Worm (Caenorhabditis elegans): ENCODE measurements around the gene F37B12.1.

The F37B12.1 gene

ce11 chrII:8991602-8992001, 37.5 kb downstream of the F37B12.1 start (continued):
- TF ChIP-seq arid-1 (GFP tag; conservative IDR thresholded peaks at IDR 0.05) (no peak), hlh-30 (tag; optimal IDR thresholded peaks at IDR 0.05; ENCODE audit: insufficient read depth) (peak; percentile 15), dmd-6 (GFP tag; IDR thresholded peaks at IDR 0.05) (peak; percentile 42; the same call in 1 of the 2 replicates), R02D3.7 (tag; optimal IDR thresholded peaks at IDR 0.05) (no peak), F49E8.2 (tag; optimal IDR thresholded peaks at IDR 0.05; ENCODE audit: borderline replicate concordance) (no peak), pqm-1 (tag; optimal IDR thresholded peaks at IDR 0.05) (peak; percentile 71), tag-97 (GFP tag; IDR thresholded peaks at IDR 0.05) (no peak), ceh-20 (GFP tag; IDR thresholded peaks at IDR 0.05) (no peak), mep-1 (tag; optimal IDR thresholded peaks at IDR 0.05) (no peak), Y48G9A.11 (GFP tag; IDR thresholded peaks at IDR 0.05) (no peak), hmg-1.1 (GFP tag; IDR thresholded peaks at IDR 0.05) (no peak), saeg-2 (GFP tag; IDR thresholded peaks at IDR 0.05) (no peak)

ce11 chrII:8990267-8990666, 38.8 kb downstream of the F37B12.1 start:
- peak; percentile 3 for TF ChIP-seq pqm-1 (tag; optimal IDR thresholded peaks at IDR 0.05)
- TF ChIP-seq ztf-7 (tag; optimal IDR thresholded peaks at IDR 0.05): no peak
- TF ChIP-seq nhr-77 (tag; optimal IDR thresholded peaks at IDR 0.05): peak; percentile 47
- TF ChIP-seq dve-1 (tag; optimal IDR thresholded peaks at IDR 0.05; ENCODE audit: insufficient read depth): peak; percentile 68
- TF ChIP-seq hlh-11 (tag; optimal IDR thresholded peaks at IDR 0.05): peak; percentile 58
- peak; percentile 38 for TF ChIP-seq dmd-6 (GFP tag; IDR thresholded peaks at IDR 0.05)
- no peak for TF ChIP-seq Y48G9A.11 (GFP tag; IDR thresholded peaks at IDR 0.05)
- no peak for TF ChIP-seq T26A8.4 (GFP tag; IDR thresholded peaks at IDR 0.05)
- peak; percentile 55 for TF ChIP-seq nhr-28 (tag; optimal IDR thresholded peaks at IDR 0.05)
- TF ChIP-seq daf-16 (GFP tag; optimal IDR thresholded peaks at IDR 0.05): no peak
- TF ChIP-seq daf-16 (tag; optimal IDR thresholded peaks at IDR 0.05): peak; percentile 78

- TF ChIP-seq dve-1 (tag; optimal IDR thresholded peaks at IDR 0.05; ENCODE audit: insufficient read depth) (peak; percentile 17), hlh-11 (tag; optimal IDR thresholded peaks at IDR 0.05) (peak; percentile 20), nhr-102 (tag; optimal IDR thresholded peaks at IDR 0.05) (no peak), daf-16 (GFP tag; optimal IDR thresholded peaks at IDR 0.05) (no peak), daf-16 (tag; optimal IDR thresholded peaks at IDR 0.05) (peak; percentile 38), nhr-77 (tag; optimal IDR thresholded peaks at IDR 0.05) (peak; percentile 0), mdl-1 (tag; optimal IDR thresholded peaks at IDR 0.05) (no peak), nhr-28 (tag; optimal IDR thresholded peaks at IDR 0.05) (peak; percentile 3)
Measured at ce11 chrII:8989444-8989843, 39.6 kb downstream of the F37B12.1 start, which contains the start of gene C18E9.9. Gene C18E9.9 (minus strand): TSS chrII:8989544.

- peak; percentile 79 for TF ChIP-seq aha-1 (tag)
- no peak for TF ChIP-seq nhr-77 (tag; optimal IDR thresholded peaks at IDR 0.05)
- no peak for TF ChIP-seq lin-38 (GFP tag; IDR thresholded peaks at IDR 0.05)
- no peak for TF ChIP-seq R02D3.7 (tag; optimal IDR thresholded peaks at IDR 0.05)
- TF ChIP-seq sdz-12 (GFP tag; optimal IDR thresholded peaks at IDR 0.05): no peak
- peak; percentile 21 for TF ChIP-seq nhr-102 (tag; optimal IDR thresholded peaks at IDR 0.05)
Measured at ce11 chrII:8987962-8988361, 41.1 kb downstream of the F37B12.1 start, which contains the start of gene C18E9.8. Gene C18E9.8 (minus strand): TSS chrII:8988062.

ce11 chrII:8982683-8983082, 46.4 kb downstream of the F37B12.1 start, which contains the start of gene C18E9.7:
Gene C18E9.7 (minus strand): TSS chrII:8982783.
- TF ChIP-seq Y48G9A.11 (GFP tag; IDR thresholded peaks at IDR 0.05): no peak
- TF ChIP-seq snpc-1.2 (GFP tag; IDR thresholded peaks at IDR 0.05): no peak
- TF ChIP-seq nhr-10 (tag; optimal IDR thresholded peaks at IDR 0.05): no peak
- no peak for TF ChIP-seq skn-1 (tag; optimal IDR thresholded peaks at IDR 0.05)
- no peak for TF ChIP-seq nhr-48 (tag; optimal IDR thresholded peaks at IDR 0.05)
- no peak for TF ChIP-seq zfp-2 (tag; optimal IDR thresholded peaks at IDR 0.05)
- TF ChIP-seq D1046.2 (GFP tag; IDR thresholded peaks at IDR 0.05): no peak
- no peak for TF ChIP-seq ztf-7 (tag; optimal IDR thresholded peaks at IDR 0.05)
- no peak for TF ChIP-seq dmd-6 (GFP tag; IDR thresholded peaks at IDR 0.05)
- no peak for TF ChIP-seq mdl-1 (tag; optimal IDR thresholded peaks at IDR 0.05)
- no peak for TF ChIP-seq ceh-62 (tag; optimal IDR thresholded peaks at IDR 0.05)
- TF ChIP-seq unc-62 (GFP tag; optimal IDR thresholded peaks at IDR 0.05 in 1 of 2): no peak
- TF ChIP-seq unc-62 (tag; optimal IDR thresholded peaks at IDR 0.05): no peak
- no peak for TF ChIP-seq nhr-41 (GFP tag; IDR thresholded peaks at IDR 0.05)
